Fruit fly (Drosophila melanogaster) whole organism, embryonic: ENCODE results near the gene sro.

Experiments used
- Asciz ChIP-seq: fragments of 200-800 bp; sonication (Bioruptor generic); optimal IDR thresholded peaks from 2 replicates; lab custom pipeline; 2017; ENCODE audit warnings: missing biosample characterization, mild to moderate bottlenecking, missing genetic modification characterization, missing genetic modification reagents
- BtbVII ChIP-seq: fragments of 200-800 bp; sonication (Bioruptor generic); optimal IDR thresholded peaks from 3 replicates; lab custom pipeline; 2017; ENCODE audit warnings: missing biosample characterization, mild to moderate bottlenecking, missing genetic modification characterization
- CG10959 ChIP-seq: fragments of 200-800 bp; sonication (Bioruptor generic); IDR thresholded peaks from 2 replicates; pipeline ENCODE4 v1.3.6; 2022; ENCODE audit warnings: missing biosample characterization, missing genetic modification characterization
- CG11085 ChIP-seq: fragments of 200-800 bp; sonication (Bioruptor generic); IDR thresholded peaks from 2 replicates; pipeline ENCODE4 v1.3.6; 2022; ENCODE audit warnings: missing biosample characterization, missing genetic modification characterization
- CG15269 ChIP-seq: fragments of 200-800 bp; sonication (Bioruptor generic); optimal IDR thresholded peaks from 2 replicates; lab custom pipeline; 2018; ENCODE audit warnings: missing biosample characterization, mild to moderate bottlenecking, missing genetic modification characterization, moderate library complexity
- CG15479 ChIP-seq: fragments of 200-800 bp; sonication (Bioruptor generic); optimal IDR thresholded peaks from 3 replicates; lab custom pipeline; 2019; ENCODE audit warnings: missing biosample characterization, mild to moderate bottlenecking, missing genetic modification characterization, moderate library complexity
- CG15514 ChIP-seq: fragments of 200-800 bp; sonication (Bioruptor generic); optimal IDR thresholded peaks from 3 replicates; lab custom pipeline; 2017; ENCODE audit warnings: missing biosample characterization, missing genetic modification characterization, mild to moderate bottlenecking, moderate library complexity, missing genetic modification reagents
- CG1647 ChIP-seq: fragments of 200-800 bp; sonication (Bioruptor generic); optimal IDR thresholded peaks from 3 replicates; lab custom pipeline; 2016; ENCODE audit warnings: missing biosample characterization, missing genetic modification characterization
- CG17361 ChIP-seq: fragments of 200-800 bp; sonication (Bioruptor generic); IDR thresholded peaks from 3 replicates; pipeline ENCODE4 v1.3.6; 2022; ENCODE audit warnings: missing biosample characterization, missing genetic modification characterization
- CG18011 ChIP-seq: fragments of 200-800 bp; sonication (Bioruptor generic); optimal IDR thresholded peaks from 2 replicates; lab custom pipeline; 2017; ENCODE audit warnings: missing biosample characterization, missing genetic modification characterization, mild to moderate bottlenecking, moderate library complexity, missing genotype
- CG34224 ChIP-seq: fragments of 200-800 bp; sonication (Bioruptor generic); IDR thresholded peaks from 3 replicates; pipeline ENCODE4 v1.3.6; 2022; ENCODE audit warnings: missing biosample characterization, missing genetic modification characterization; ENCODE audit not compliant: partially characterized antibody
- CG4617 ChIP-seq: fragments of 200-800 bp; sonication (Bioruptor generic); optimal IDR thresholded peaks from 3 replicates; lab custom pipeline; 2016; ENCODE audit warnings: missing biosample characterization, missing genetic modification characterization, borderline replicate concordance
- CG6254 ChIP-seq: fragments of 200-800 bp; sonication (Bioruptor generic); optimal IDR thresholded peaks from 3 replicates; lab custom pipeline; 2017; ENCODE audit warnings: mild to moderate bottlenecking, missing biosample characterization, missing genetic modification reagents, missing genetic modification characterization
- CG6683 ChIP-seq: fragments of 200-800 bp; sonication (Bioruptor generic); optimal IDR thresholded peaks from 2 replicates; lab custom pipeline; 2017; ENCODE audit warnings: missing biosample characterization, mild to moderate bottlenecking, missing genetic modification characterization, missing genetic modification reagents
- CG6813 ChIP-seq: fragments of 200-800 bp; sonication (Bioruptor generic); optimal IDR thresholded peaks from 2 replicates; lab custom pipeline; 2017; ENCODE audit warnings: missing biosample characterization, missing genetic modification characterization, mild to moderate bottlenecking, moderate library complexity, missing genetic modification reagents
- CG8359 ChIP-seq: fragments of 200-800 bp; sonication (Bioruptor generic); optimal IDR thresholded peaks from 2 replicates; lab custom pipeline; 2017; ENCODE audit warnings: missing biosample characterization, mild to moderate bottlenecking, missing genetic modification characterization, borderline replicate concordance
- CG8478 ChIP-seq: fragments of >200 bp; optimal IDR thresholded peaks from 2 replicates; lab custom pipeline; 2018
- CG9817 ChIP-seq: fragments of 200-800 bp; sonication (Bioruptor generic); optimal IDR thresholded peaks from 2 replicates; lab custom pipeline; 2018; ENCODE audit warnings: missing biosample characterization, mild to moderate bottlenecking, missing genetic modification characterization, moderate library complexity
- Chrac-16 ChIP-seq: fragments of 200-800 bp; sonication (Bioruptor generic); optimal IDR thresholded peaks from 3 replicates; lab custom pipeline; 2016; ENCODE audit warnings: missing biosample characterization, missing genetic modification characterization
- Doc3 ChIP-seq: fragments of 200-800 bp; sonication (Bioruptor generic); IDR thresholded peaks from 3 replicates; pipeline ENCODE4 v1.3.6; 2022; ENCODE audit warnings: missing biosample characterization, missing genetic modification characterization; ENCODE audit not compliant: partially characterized antibody
- Dref ChIP-seq: fragments of 200-800 bp; sonication (Bioruptor generic); IDR thresholded peaks from 2 replicates; pipeline ENCODE4 v1.3.6; 2022; ENCODE audit warnings: missing biosample characterization, missing genetic modification characterization
- E2f1 ChIP-seq: fragments of 200-800 bp; sonication (Bioruptor generic); IDR thresholded peaks from 2 replicates; pipeline ENCODE4 v1.3.6; 2022; ENCODE audit warnings: missing biosample characterization, missing genetic modification characterization
- GATAe ChIP-seq: fragments of 200-800 bp; sonication (Bioruptor generic); conservative IDR thresholded peaks from 2 replicates; pipeline ENCODE4 v1.3.6; 2022; ENCODE audit warnings: missing biosample characterization, missing genetic modification characterization
- Gug ChIP-seq: fragments of 200-800 bp; sonication (Bioruptor generic); IDR thresholded peaks from 4 replicates; pipeline ENCODE4 v1.3.6; 2022; ENCODE audit warnings: missing biosample characterization, missing genetic modification characterization
- Jarid2 ChIP-seq: fragments of 200-800 bp; sonication (Bioruptor generic); optimal IDR thresholded peaks from 3 replicates; lab custom pipeline; 2017; ENCODE audit warnings: mild to moderate bottlenecking, missing biosample characterization, missing genetic modification reagents, missing genetic modification characterization
- NFAT ChIP-seq: fragments of 200-800 bp; sonication (Bioruptor generic); IDR thresholded peaks from 2 replicates; pipeline ENCODE4 v1.3.6; 2022; ENCODE audit warnings: missing biosample characterization, missing genetic modification characterization
- Scr ChIP-seq: fragments of 200-800 bp; sonication (Bioruptor generic); IDR thresholded peaks from 2 replicates; pipeline ENCODE4 v1.3.6; 2022; ENCODE audit warnings: missing biosample characterization, missing genetic modification characterization; ENCODE audit not compliant: partially characterized antibody
- Taf1 ChIP-seq: fragments of 200-800 bp; sonication (Bioruptor generic); IDR thresholded peaks from 2 replicates; pipeline ENCODE4 v1.3.6; 2022; ENCODE audit warnings: missing biosample characterization, missing genetic modification characterization
- ac ChIP-seq: fragments of 200-800 bp; sonication (Bioruptor generic); optimal IDR thresholded peaks from 3 replicates; lab custom pipeline; 2017; ENCODE audit warnings: missing biosample characterization, mild to moderate bottlenecking, missing genetic modification characterization
- ap ChIP-seq: fragments of 200-800 bp; sonication (Bioruptor generic); IDR thresholded peaks from 2 replicates; pipeline ENCODE4 v1.3.6; 2022; ENCODE audit warnings: missing biosample characterization, missing genetic modification characterization
- ase ChIP-seq: fragments of 200-800 bp; sonication (Bioruptor generic); IDR thresholded peaks from 3 replicates; pipeline ENCODE4 v1.3.6; 2022; ENCODE audit warnings: missing biosample characterization, missing genetic modification characterization
- bbx ChIP-seq: fragments of 200-800 bp; sonication (Bioruptor generic); IDR thresholded peaks from 2 replicates; pipeline ENCODE4 v1.3.6; 2022; ENCODE audit warnings: missing biosample characterization, missing genetic modification characterization; ENCODE audit not compliant: partially characterized antibody
- bowl ChIP-seq: fragments of 200-800 bp; sonication (Bioruptor generic); IDR thresholded peaks from 2 replicates; pipeline ENCODE4 v1.3.6; 2022; ENCODE audit warnings: missing biosample characterization, missing genetic modification characterization
- ci ChIP-seq: fragments of 200-800 bp; sonication (Bioruptor generic); IDR thresholded peaks from 3 replicates; pipeline ENCODE4 v1.3.6; 2022; ENCODE audit warnings: missing biosample characterization, missing genetic modification characterization
- corto ChIP-seq: fragments of 200-800 bp; sonication (Bioruptor generic); optimal IDR thresholded peaks from 2 replicates; lab custom pipeline; 2016; ENCODE audit warnings: missing biosample characterization, mild to moderate bottlenecking, missing genetic modification characterization, moderate library complexity
- eve ChIP-seq, 2 experiments: fragments of >200 bp; optimal IDR thresholded peaks; 2 replicates each; lab custom pipeline; 2017; ENCODE audit warnings: missing biosample characterization in 2 of 2, missing genetic modification characterization in 2 of 2
- fd64A ChIP-seq: fragments of 200-800 bp; sonication (Bioruptor generic); optimal IDR thresholded peaks from 3 replicates; lab custom pipeline; 2018; ENCODE audit warnings: missing biosample characterization, mild to moderate bottlenecking, missing genetic modification characterization
- gsb-n ChIP-seq: fragments of 200-800 bp; sonication (Bioruptor generic); optimal IDR thresholded peaks from 3 replicates; lab custom pipeline; 2018; ENCODE audit warnings: missing biosample characterization, mild to moderate bottlenecking, missing genetic modification characterization
- her ChIP-seq: fragments of 200-800 bp; sonication (Bioruptor generic); optimal IDR thresholded peaks from 2 replicates; lab custom pipeline; 2016; ENCODE audit warnings: missing biosample characterization, missing genetic modification characterization
- lov ChIP-seq, 2 experiments: fragments of 200-800 bp in 1 of 2; fragments of >200 bp in 1 of 2; sonication (Bioruptor generic) in 1 of 2; IDR thresholded peaks in 1 of 2; optimal IDR thresholded peaks in 1 of 2; 2 replicates in 1 of 2; 3 replicates in 1 of 2; pipeline versions ENCODE4 v1.3.6 to Lab custom; 2017 to 2022; ENCODE audit warnings: missing biosample characterization in 1 of 2, missing genetic modification characterization in 1 of 2
- nerfin-1 ChIP-seq: fragments of 200-800 bp; sonication (Bioruptor generic); optimal IDR thresholded peaks from 3 replicates; lab custom pipeline; 2019; ENCODE audit warnings: missing biosample characterization, mild to moderate bottlenecking, missing genetic modification characterization, moderate library complexity
- pros ChIP-seq: fragments of 200-800 bp; sonication (Bioruptor generic); optimal IDR thresholded peaks from 3 replicates; lab custom pipeline; 2019; ENCODE audit warnings: missing biosample characterization, mild to moderate bottlenecking, missing genetic modification characterization, moderate library complexity
- sna ChIP-seq: fragments of 200-800 bp; sonication (Bioruptor generic); IDR thresholded peaks from 2 replicates; pipeline ENCODE4 v1.3.6; 2022; ENCODE audit warnings: missing biosample characterization, missing genetic modification characterization; ENCODE audit not compliant: partially characterized antibody
- sob ChIP-seq: fragments of 200-800 bp; sonication (Bioruptor generic); IDR thresholded peaks from 2 replicates; pipeline ENCODE4 v1.3.6; 2022; ENCODE audit warnings: missing biosample characterization, missing genetic modification characterization
- tap ChIP-seq: fragments of 200-800 bp; optimal IDR thresholded peaks from 3 replicates; lab custom pipeline; 2019; ENCODE audit warnings: missing biosample characterization, mild to moderate bottlenecking, missing genetic modification characterization, moderate library complexity
- vvl ChIP-seq: fragments of 200-800 bp; sonication (Bioruptor generic); IDR thresholded peaks from 2 replicates; pipeline ENCODE4 v1.3.6; 2022; ENCODE audit warnings: missing biosample characterization, missing genetic modification characterization
- zen2 ChIP-seq: fragments of 200-800 bp; sonication (Bioruptor generic); IDR thresholded peaks from 3 replicates; pipeline ENCODE4 v1.3.6; 2022; ENCODE audit warnings: missing biosample characterization, missing genetic modification characterization; ENCODE audit not compliant: partially characterized antibody

sro gene

DNA sequence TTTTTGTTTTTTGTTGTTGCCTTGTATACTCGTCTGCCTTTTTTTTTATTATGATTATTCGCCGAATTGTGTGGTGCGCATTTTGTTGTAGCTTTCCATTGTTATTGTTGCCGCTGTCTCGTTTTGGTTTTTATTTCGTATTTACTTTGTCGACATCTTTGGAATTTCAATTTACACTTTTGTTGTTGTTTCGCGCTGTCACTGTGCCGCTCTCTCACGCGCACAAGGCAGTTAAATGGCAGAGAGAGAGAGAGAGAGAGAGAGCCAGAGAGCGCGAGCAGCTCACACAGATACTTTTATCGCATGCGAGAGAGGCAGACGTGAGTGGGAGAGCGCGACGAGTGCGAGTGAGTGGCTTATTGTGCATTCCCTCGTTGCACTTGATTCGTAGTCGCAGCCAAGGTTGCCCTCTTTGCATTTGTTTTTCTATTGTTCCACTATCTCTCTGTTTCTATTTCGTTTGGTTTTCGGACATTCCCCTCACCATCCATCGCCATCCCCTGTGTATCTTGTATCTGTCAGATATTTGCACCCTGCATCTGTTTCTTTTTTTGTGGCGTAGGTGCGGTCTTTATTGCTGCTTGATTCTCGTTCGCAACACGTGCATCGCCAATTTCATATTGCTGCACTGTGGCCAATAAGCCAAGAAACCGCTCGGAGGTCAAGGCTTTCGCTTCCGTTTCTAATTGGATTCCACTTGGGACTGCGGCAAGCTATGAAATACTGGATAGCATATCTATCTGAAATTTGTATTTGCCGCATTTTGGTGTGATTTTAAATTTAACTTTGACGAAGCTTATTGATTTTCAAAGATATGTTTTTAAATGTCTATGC is 19.8 kb upstream of the sro start (continued):
- TF ChIP-seq sna (0 out of 2 replicates have a peak, but pooled peaks have one; percentile 47), Scr (GFP tag; lab: Robert Waterston, UW) (peak; percentile 43; the same call in 1 of the 2 replicates), ap (GFP tag; lab: Robert Waterston, UW) (no peak), bbx (GFP tag; lab: Robert Waterston, UW) (peak; percentile 71), Gug (GFP tag; lab: Robert Waterston, UW) (no peak), ac (no peak), eve (GFP tag; optimal IDR thresholded peaks at IDR 0.05; lab: Kevin White, UChicago) (no peak), Chrac-16 (no peak), pros (GFP tag; lab: Kevin White, UChicago) (peak; percentile 29), tap (peak; percentile 6), Dref (no peak), zen2 (GFP tag; lab: Robert Waterston, UW) (peak; percentile 83; the same call in 2 of the 3 replicates), CG18011 (GFP tag; lab: Kevin White, UChicago) (no peak), ase (no peak), lov (optimal IDR thresholded peaks at IDR 0.05; lab: Kevin White, UChicago) (no peak), lov (GFP tag; IDR thresholded peaks at IDR 0.05; lab: Robert Waterston, UW) (no peak), CG15269 (no peak), CG4617 (no peak), nerfin-1 (tag; lab: Kevin White, UChicago) (peak; percentile 78), bowl (no peak), vvl (GFP tag; lab: Robert Waterston, UW) (peak; percentile 43; the same call in 1 of the 2 replicates), ci (peak; percentile 57; the same call in 1 of the 3 replicates), CG6254 (GFP tag; lab: Kevin White, UChicago) (no peak), CG1647 (no peak), sob (GFP tag; lab: Robert Waterston, UW) (no peak), GATAe (no peak), Doc3 (GFP tag; lab: Robert Waterston, UW) (peak; percentile 28; the same call in 1 of the 3 replicates), Asciz (GFP tag; lab: Kevin White, UChicago) (no peak), E2f1 (GFP tag; lab: Robert Waterston, UW) (no peak), BtbVII (peak; percentile 26), Taf1 (GFP tag; lab: Robert Waterston, UW) (no peak), Jarid2 (no peak), CG8359 (GFP tag; lab: Kevin White, UChicago) (peak; percentile 20), fd64A (GFP tag; lab: Kevin White, UChicago) (peak; percentile 25), CG11085 (GFP tag; lab: Robert Waterston, UW) (no peak), CG6813 (GFP tag; lab: Kevin White, UChicago) (no peak), CG6683 (GFP tag; lab: Kevin White, UChicago) (no peak), CG8478 (lab: Kevin White, UChicago) (no peak), gsb-n (tag; lab: Kevin White, UChicago) (no peak), CG34224 (GFP tag; lab: Robert Waterston, UW) (peak; percentile 85), her (GFP tag; lab: Kevin White, UChicago) (no peak), CG15479 (peak; percentile 88), corto (GFP tag; lab: Kevin White, UChicago) (peak; percentile 55), CG17361 (GFP tag; lab: Robert Waterston, UW) (no peak), CG9817 (tag; lab: Kevin White, UChicago) (no peak), CG10959 (no peak), CG15514 (GFP tag; lab: Kevin White, UChicago) (peak; percentile 95), NFAT (GFP tag; lab: Robert Waterston, UW) (peak; percentile 3; the same call in 1 of the 2 replicates)
